Worm (Caenorhabditis elegans): ENCODE measurements around the gene pbs-1.

ce11 chrIV:1727538-1728072 is 18.1 kb upstream of the pbs-1 start:
- TF ChIP-seq W03F9.2 (tag; optimal IDR thresholded peaks at IDR 0.05) (no peak), him-1 (tag; optimal IDR thresholded peaks at IDR 0.05) (no peak), dao-5 (tag; optimal IDR thresholded peaks at IDR 0.05) (no peak)

Measured in whole organism, L4/young adult.